Fruit fly (Drosophila melanogaster) whole organism: Measurements from ENCODE around the gene Edg84A.

Experiments
- CG8478 ChIP-seq: fragments of >200 bp; optimal IDR thresholded peaks from 2 replicates; lab custom pipeline; 2018; ENCODE audit warnings: inconsistent platforms
- Dll ChIP-seq: fragments of >200 bp; optimal IDR thresholded peaks from 2 replicates; lab custom pipeline; 2017
- pan ChIP-seq: fragments of >200 bp; optimal IDR thresholded peaks from 2 replicates; lab custom pipeline; 2017
- psq ChIP-seq: fragments of >200 bp; optimal IDR thresholded peaks from 2 replicates; lab custom pipeline; 2017
- usp ChIP-seq: fragments of >200 bp; optimal IDR thresholded peaks from 2 replicates; lab custom pipeline; 2017; ENCODE audit warnings: missing biosample characterization, missing genetic modification characterization, mixed read lengths

DNA sequence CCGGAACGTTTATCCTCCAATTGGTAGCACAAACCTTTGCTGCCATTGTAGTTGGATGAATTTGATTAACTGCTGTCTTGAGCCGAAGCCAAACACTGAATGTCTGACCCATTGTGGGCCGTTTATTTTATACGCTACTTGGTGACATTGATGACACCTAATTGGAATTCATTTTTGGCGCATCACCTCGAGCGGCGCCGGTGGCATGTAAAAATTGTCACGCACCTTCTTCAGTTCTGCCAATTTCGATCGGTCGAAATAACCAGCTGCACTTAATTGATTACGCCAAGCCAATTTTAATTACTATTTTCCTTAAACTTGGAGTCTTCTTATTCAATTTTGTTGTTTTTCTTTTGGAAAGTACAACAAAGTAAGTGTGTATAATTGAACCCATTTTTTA is 7.4 kb downstream of the Edg84A start, which contains the start of gene Ccp84Ae:
- TF ChIP-seq psq (no peak), pan (lab: Kevin White, UChicago) (no peak), CG8478 (no peak), Dll (lab: Kevin White, UChicago) (no peak), usp (no peak)
